Fruit fly (Drosophila melanogaster) whole organism, embryonic: Measurements from ENCODE around the gene tbrd-1.

Source experiments
- CG10209 ChIP-seq: fragments of 200-800 bp; sonication (Bioruptor generic); optimal IDR thresholded peaks from 3 replicates; lab custom pipeline; 2017; ENCODE audit warnings: missing biosample characterization, mild to moderate bottlenecking, missing genetic modification characterization, missing genetic modification reagents
- CG10565 ChIP-seq: fragments of 200-800 bp; sonication (Bioruptor generic); optimal IDR thresholded peaks from 3 replicates; lab custom pipeline; 2016; ENCODE audit warnings: missing biosample characterization, mild to moderate bottlenecking, missing genetic modification characterization
- CG11456 ChIP-seq: fragments of 200-800 bp; sonication (Bioruptor generic); IDR thresholded peaks from 3 replicates; pipeline ENCODE4 v1.3.6; 2022; ENCODE audit warnings: missing biosample characterization, missing genetic modification characterization
- CG12071 ChIP-seq: fragments of 200-800 bp; sonication (Bioruptor generic); optimal IDR thresholded peaks from 3 replicates; lab custom pipeline; 2018; ENCODE audit warnings: missing biosample characterization, mild to moderate bottlenecking, missing genetic modification characterization
- CG14667 ChIP-seq: fragments of 200-800 bp; sonication (Bioruptor generic); IDR thresholded peaks from 2 replicates; pipeline ENCODE4 v1.3.6; 2022; ENCODE audit warnings: missing biosample characterization, missing genetic modification characterization
- CG14965 ChIP-seq: fragments of 200-800 bp; sonication (Bioruptor generic); optimal IDR thresholded peaks from 2 replicates; lab custom pipeline; 2016; ENCODE audit warnings: missing biosample characterization, missing genetic modification characterization, borderline replicate concordance
- CG16813 ChIP-seq: fragments of 200-800 bp; sonication (Bioruptor generic); IDR thresholded peaks from 3 replicates; pipeline ENCODE4 v1.3.6; 2022; ENCODE audit warnings: missing biosample characterization, missing genetic modification characterization; ENCODE audit not compliant: partially characterized antibody
- CG17829 ChIP-seq: fragments of 200-800 bp; optimal IDR thresholded peaks from 2 replicates; lab custom pipeline; 2019; ENCODE audit warnings: missing biosample characterization, mild to moderate bottlenecking, missing genetic modification characterization, moderate library complexity
- CG31388 ChIP-seq: fragments of 200-800 bp; sonication (Bioruptor generic); optimal IDR thresholded peaks from 2 replicates; lab custom pipeline; 2016; ENCODE audit warnings: missing biosample characterization, missing genetic modification characterization
- CG31441 ChIP-seq: fragments of 200-800 bp; sonication (Bioruptor generic); IDR thresholded peaks from 2 replicates; pipeline ENCODE4 v1.3.6; 2022; ENCODE audit warnings: missing biosample characterization, missing genetic modification characterization
- CG3726 ChIP-seq: fragments of 200-800 bp; sonication (Bioruptor generic); IDR thresholded peaks from 3 replicates; pipeline ENCODE4, ENCODE4 v1.3.6; 2022; ENCODE audit warnings: missing biosample characterization, missing genetic modification characterization
- CG6689 ChIP-seq: fragments of 200-800 bp; sonication (Bioruptor generic); IDR thresholded peaks from 2 replicates; pipeline ENCODE4 v1.3.6; 2022; ENCODE audit warnings: missing biosample characterization, missing genetic modification characterization
- CG7271 ChIP-seq: fragments of 200-800 bp; sonication (Bioruptor generic); optimal IDR thresholded peaks from 2 replicates; lab custom pipeline; 2018; ENCODE audit warnings: missing biosample characterization, mild to moderate bottlenecking, missing genetic modification characterization, moderate library complexity
- CG7357 ChIP-seq: fragments of 200-800 bp; sonication (Bioruptor generic); IDR thresholded peaks from 3 replicates; pipeline ENCODE4 v1.3.6; 2022; ENCODE audit warnings: missing biosample characterization, missing genetic modification characterization
- CG8290 ChIP-seq, 3 experiments: fragments of 200-800 bp; sonication (Bioruptor generic); optimal IDR thresholded peaks; 2 replicates each; lab custom pipeline; 2016 to 2019; ENCODE audit warnings: missing biosample characterization in 3 of 3, missing genetic modification characterization in 3 of 3, mild to moderate bottlenecking in 2 of 3, moderate library complexity in 1 of 3
- HLH3B ChIP-seq: fragments of 200-800 bp; sonication (Bioruptor generic); IDR thresholded peaks from 2 replicates; pipeline ENCODE4 v1.3.6; 2022; ENCODE audit warnings: missing biosample characterization, missing genetic modification characterization
- HLH54F ChIP-seq: fragments of 200-800 bp; sonication (Bioruptor generic); optimal IDR thresholded peaks from 3 replicates; lab custom pipeline; 2016; ENCODE audit warnings: missing biosample characterization, missing genetic modification characterization
- Hr39 ChIP-seq: fragments of >200 bp; optimal IDR thresholded peaks from 2 replicates; lab custom pipeline; 2017
- Meics ChIP-seq: fragments of 200-800 bp; sonication (Bioruptor generic); optimal IDR thresholded peaks from 2 replicates; lab custom pipeline; 2017; ENCODE audit warnings: missing biosample characterization, mild to moderate bottlenecking, missing genetic modification characterization
- NfI ChIP-seq: fragments of 200-800 bp; sonication (Bioruptor generic); optimal IDR thresholded peaks from 3 replicates; lab custom pipeline; 2018; ENCODE audit warnings: missing biosample characterization, mild to moderate bottlenecking, missing genetic modification characterization, moderate library complexity
- Ptx1 ChIP-seq: fragments of 200-800 bp; sonication (Bioruptor generic); IDR thresholded peaks from 2 replicates; pipeline ENCODE4 v1.3.6; 2022; ENCODE audit warnings: missing biosample characterization, missing genetic modification characterization
- Spps ChIP-seq: fragments of 200-800 bp; sonication (Bioruptor generic); optimal IDR thresholded peaks from 2 replicates; lab custom pipeline; 2018; ENCODE audit warnings: missing biosample characterization, mild to moderate bottlenecking, missing genetic modification characterization
- Stat92E ChIP-seq, 3 experiments: fragments of >200 bp in 2 of 3; fragments of 200-800 bp in 1 of 3; sonication (Bioruptor generic) in 1 of 3; optimal IDR thresholded peaks; 2 replicates each; lab custom pipeline; 2017 to 2019; ENCODE audit warnings: missing biosample characterization in 3 of 3, missing genetic modification characterization in 3 of 3, mild to moderate bottlenecking in 1 of 3, moderate library complexity in 1 of 3
- Xbp1 ChIP-seq: fragments of 200-800 bp; sonication (Bioruptor generic); optimal IDR thresholded peaks from 3 replicates; lab custom pipeline; 2016; ENCODE audit warnings: missing biosample characterization, mild to moderate bottlenecking, missing genetic modification characterization
- abd-A ChIP-seq: fragments of 200-800 bp; sonication (Bioruptor generic); optimal IDR thresholded peaks from 3 replicates; lab custom pipeline; 2019; ENCODE audit warnings: missing biosample characterization, mild to moderate bottlenecking, missing genetic modification characterization, moderate library complexity
- ac ChIP-seq: fragments of 200-800 bp; sonication (Bioruptor generic); optimal IDR thresholded peaks from 3 replicates; lab custom pipeline; 2017; ENCODE audit warnings: missing biosample characterization, mild to moderate bottlenecking, missing genetic modification characterization
- bigmax ChIP-seq: fragments of 200-800 bp; sonication (Bioruptor generic); optimal IDR thresholded peaks from 2 replicates; lab custom pipeline; 2018; ENCODE audit warnings: missing biosample characterization, mild to moderate bottlenecking, missing genetic modification characterization
- cad ChIP-seq: fragments of >200 bp; optimal IDR thresholded peaks from 2 replicates; lab custom pipeline; 2017; ENCODE audit warnings: missing biosample characterization, missing genetic modification characterization
- cg ChIP-seq: fragments of 200-800 bp; sonication (Bioruptor generic); optimal IDR thresholded peaks from 3 replicates; lab custom pipeline; 2019; ENCODE audit warnings: missing biosample characterization, mild to moderate bottlenecking, missing genetic modification characterization, moderate library complexity
- ci ChIP-seq: fragments of 200-800 bp; sonication (Bioruptor generic); IDR thresholded peaks from 3 replicates; pipeline ENCODE4 v1.3.6; 2022; ENCODE audit warnings: missing biosample characterization, missing genetic modification characterization
- crp ChIP-seq, 2 experiments: fragments of 200-800 bp; sonication (Bioruptor generic); optimal IDR thresholded peaks; 2 replicates in 1 of 2; 3 replicates in 1 of 2; lab custom pipeline; 2017; ENCODE audit warnings: missing biosample characterization in 2 of 2, missing genetic modification characterization in 2 of 2, mild to moderate bottlenecking in 1 of 2, moderate library complexity in 1 of 2
- dan ChIP-seq: fragments of 200-800 bp; sonication (Bioruptor generic); IDR thresholded peaks from 2 replicates; pipeline ENCODE4 v1.3.6; 2022; ENCODE audit warnings: missing biosample characterization, missing genetic modification characterization
- dm ChIP-seq: fragments of 200-800 bp; sonication (Bioruptor generic); optimal IDR thresholded peaks from 3 replicates; lab custom pipeline; 2016; ENCODE audit warnings: missing biosample characterization, missing genetic modification characterization
- ems ChIP-seq: fragments of 200-800 bp; sonication (Bioruptor generic); optimal IDR thresholded peaks from 3 replicates; lab custom pipeline; 2016; ENCODE audit warnings: missing biosample characterization, missing genetic modification characterization
- fd102C ChIP-seq: fragments of 200-800 bp; sonication (Bioruptor generic); optimal IDR thresholded peaks from 2 replicates; lab custom pipeline; 2018; ENCODE audit warnings: missing biosample characterization, mild to moderate bottlenecking, missing genetic modification characterization, moderate library complexity
- fd64A ChIP-seq: fragments of 200-800 bp; sonication (Bioruptor generic); optimal IDR thresholded peaks from 3 replicates; lab custom pipeline; 2018; ENCODE audit warnings: missing biosample characterization, mild to moderate bottlenecking, missing genetic modification characterization
- fd96Cb ChIP-seq: fragments of 200-800 bp; sonication (Bioruptor generic); optimal IDR thresholded peaks from 2 replicates; lab custom pipeline; 2018; ENCODE audit warnings: missing biosample characterization, mild to moderate bottlenecking, missing genetic modification characterization, moderate library complexity
- insv ChIP-seq, 2 experiments: fragments of 200-800 bp; sonication (Bioruptor generic); optimal IDR thresholded peaks; 3 replicates each; lab custom pipeline; 2016 to 2018; ENCODE audit warnings: missing biosample characterization in 2 of 2, missing genetic modification characterization in 2 of 2
- ken ChIP-seq: fragments of 200-800 bp; sonication (Bioruptor generic); IDR thresholded peaks from 3 replicates; pipeline ENCODE4 v1.3.6; 2022; ENCODE audit warnings: missing biosample characterization, missing genetic modification characterization
- oc ChIP-seq: fragments of 200-800 bp; sonication (Bioruptor generic); optimal IDR thresholded peaks from 2 replicates; lab custom pipeline; 2018; ENCODE audit warnings: missing biosample characterization, mild to moderate bottlenecking, missing genetic modification characterization, moderate library complexity
- p53 ChIP-seq: fragments of 200-800 bp; sonication (Bioruptor generic); optimal IDR thresholded peaks from 2 replicates; lab custom pipeline; 2016; ENCODE audit warnings: missing biosample characterization, missing genetic modification characterization
- pfk ChIP-seq: fragments of 200-800 bp; sonication (Bioruptor generic); optimal IDR thresholded peaks from 2 replicates; lab custom pipeline; 2018; ENCODE audit warnings: missing biosample characterization, mild to moderate bottlenecking, missing genetic modification characterization, moderate library complexity
- ranshi ChIP-seq: fragments of 200-800 bp; sonication (Bioruptor generic); IDR thresholded peaks from 2 replicates; pipeline ENCODE4 v1.3.6; 2022; ENCODE audit warnings: missing biosample characterization, missing genetic modification characterization
- rib ChIP-seq: fragments of 200-800 bp; sonication (Bioruptor generic); IDR thresholded peaks from 2 replicates; pipeline ENCODE4 v1.3.6; 2022; ENCODE audit warnings: missing biosample characterization, missing genetic modification characterization
- schlank ChIP-seq: fragments of 200-800 bp; sonication (Bioruptor generic); optimal IDR thresholded peaks from 2 replicates; lab custom pipeline; 2018; ENCODE audit warnings: missing biosample characterization, mild to moderate bottlenecking, missing genetic modification characterization
- sd ChIP-seq: fragments of 200-800 bp; sonication (Bioruptor generic); optimal IDR thresholded peaks from 3 replicates; lab custom pipeline; 2018; ENCODE audit warnings: missing biosample characterization, mild to moderate bottlenecking, missing genetic modification characterization, moderate library complexity
- sens-2 ChIP-seq: fragments of 200-800 bp; sonication (Bioruptor generic); IDR thresholded peaks from 2 replicates; pipeline ENCODE4 v1.3.6; 2022; ENCODE audit warnings: missing biosample characterization, missing genetic modification characterization
- sr ChIP-seq: fragments of 200-800 bp; sonication (Bioruptor generic); IDR thresholded peaks from 3 replicates; pipeline ENCODE4 v1.3.6; 2022; ENCODE audit warnings: missing biosample characterization, missing genetic modification characterization

tbrd-1 gene

DNA sequence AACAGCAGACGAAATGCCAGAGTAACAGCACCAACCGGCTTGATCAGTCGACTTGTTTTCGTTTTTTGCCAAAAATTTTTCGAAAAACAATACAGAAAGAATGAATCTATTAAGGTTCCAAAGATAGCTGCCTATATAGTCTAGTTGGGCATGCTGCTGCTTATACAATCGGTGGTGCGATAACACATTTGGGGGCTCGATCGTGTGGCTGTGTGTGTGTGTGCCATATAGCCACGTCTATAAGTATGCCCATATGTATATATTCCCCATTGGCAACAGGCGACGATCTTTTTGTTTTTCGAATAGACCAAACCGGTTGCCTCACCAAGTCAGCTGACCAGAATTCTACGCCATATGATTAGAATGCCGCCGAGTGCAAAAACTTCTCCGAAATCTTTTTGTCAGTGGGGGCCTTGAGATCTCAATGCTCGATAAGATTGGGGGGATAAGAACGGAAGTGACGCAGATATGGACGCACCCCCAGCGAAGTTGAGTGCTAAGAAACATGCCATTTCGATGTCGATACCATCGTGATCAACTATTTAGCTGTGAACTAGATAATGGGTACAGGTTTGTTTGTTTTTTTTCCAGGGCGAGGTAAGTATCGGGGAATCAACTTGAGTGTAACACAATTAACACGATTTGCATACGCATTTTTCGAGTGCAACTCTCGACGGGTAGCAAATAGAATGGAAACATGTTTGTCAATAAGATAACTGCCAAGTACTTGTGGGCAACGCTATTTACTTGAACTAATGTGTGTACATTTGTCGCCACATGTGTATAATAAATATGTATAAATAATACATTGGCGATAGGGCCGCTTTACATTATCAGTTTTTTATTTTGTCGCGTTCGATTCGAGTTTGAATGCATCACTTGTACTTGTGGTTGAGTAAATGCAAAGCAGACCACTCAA lies 46.8 kb upstream of the tbrd-1 start (continued):
- TF ChIP-seq CG31388: peak; percentile 14
- TF ChIP-seq sens-2 (GFP tag; lab: Robert Waterston, UW): no peak
- TF ChIP-seq ac: peak; percentile 86
- TF ChIP-seq rib (GFP tag; lab: Robert Waterston, UW): peak; percentile 71
- peak; percentile 36 for TF ChIP-seq bigmax (GFP tag; lab: Kevin White, UChicago)
- TF ChIP-seq Xbp1 (GFP tag; lab: Kevin White, UChicago): no peak
- TF ChIP-seq CG3726: peak; percentile 86; the same call in 2 of the 3 replicates
- TF ChIP-seq fd96Cb (tag; lab: Kevin White, UChicago): peak; percentile 61
- peak; percentile 90 for TF ChIP-seq CG12071 (GFP tag; lab: Kevin White, UChicago)
- no peak for TF ChIP-seq Hr39 (lab: Kevin White, UChicago)
- no peak for TF ChIP-seq cad
- TF ChIP-seq dm (GFP tag; lab: Kevin White, UChicago): peak; percentile 15
- TF ChIP-seq CG10565 (GFP tag; lab: Kevin White, UChicago): peak; percentile 30
- TF ChIP-seq CG14965 (GFP tag; lab: Kevin White, UChicago): peak; percentile 43
- peak; percentile 52 for TF ChIP-seq CG17829 (tag; lab: Kevin White, UChicago)
- TF ChIP-seq CG31441 (GFP tag; lab: Robert Waterston, UW): peak; percentile 78
- peak; percentile 85 for TF ChIP-seq ranshi
- TF ChIP-seq insv (GFP tag; optimal IDR thresholded peaks at IDR 0.05; lab: Kevin White, UChicago): peak in 1 of 2 experiments; percentile 75
- TF ChIP-seq dan (GFP tag; lab: Robert Waterston, UW): no peak
- no peak for TF ChIP-seq CG16813
- TF ChIP-seq oc (tag; lab: Kevin White, UChicago): peak; percentile 93
- TF ChIP-seq schlank (tag; lab: Kevin White, UChicago): peak; percentile 80
- TF ChIP-seq p53: no peak
- peak; percentile 88 for TF ChIP-seq fd102C
- peak; percentile 51 for TF ChIP-seq CG8290 (GFP tag; optimal IDR thresholded peaks at IDR 0.05; lab: Kevin White, UChicago)
- peak; percentile 90 to 94 for TF ChIP-seq CG8290 (tag; optimal IDR thresholded peaks at IDR 0.05; lab: Kevin White, UChicago)
- TF ChIP-seq CG7357: no peak
- TF ChIP-seq HLH54F (GFP tag; lab: Kevin White, UChicago): peak; percentile 20
- peak; percentile 77 for TF ChIP-seq pfk (GFP tag; lab: Kevin White, UChicago)
- peak; percentile 36 for TF ChIP-seq cg (GFP tag; lab: Kevin White, UChicago)
- peak; percentile 78; the same call in 1 of the 2 replicates for TF ChIP-seq HLH3B (GFP tag; lab: Robert Waterston, UW)
- TF ChIP-seq ems (GFP tag; lab: Kevin White, UChicago): peak; percentile 3
- peak; percentile 75 for TF ChIP-seq Spps (tag; lab: Kevin White, UChicago)
- peak; percentile 62 for TF ChIP-seq CG7271 (tag; lab: Kevin White, UChicago)
- peak; percentile 87 for TF ChIP-seq sr (GFP tag; lab: Robert Waterston, UW)
- TF ChIP-seq sd (tag; lab: Kevin White, UChicago): peak; percentile 60
- no peak for TF ChIP-seq abd-A
- TF ChIP-seq Stat92E (GFP tag; optimal IDR thresholded peaks at IDR 0.05; lab: Kevin White, UChicago): peak in 1 of 3 experiments; percentile 1
- TF ChIP-seq ci (GFP tag; lab: Robert Waterston, UW): peak; percentile 89
- peak; percentile 91 for TF ChIP-seq CG10209 (GFP tag; lab: Kevin White, UChicago)
- TF ChIP-seq CG11456: peak; percentile 57; the same call in 1 of the 3 replicates
- TF ChIP-seq NfI: peak; percentile 50
- peak; percentile 97 for TF ChIP-seq fd64A (GFP tag; lab: Kevin White, UChicago)
- no peak; the same call in 1 of the 2 replicates for TF ChIP-seq Ptx1
- peak in 1 of 2 experiments; percentile 2 for TF ChIP-seq crp (GFP tag; optimal IDR thresholded peaks at IDR 0.05; lab: Kevin White, UChicago)
- peak; percentile 64 for TF ChIP-seq CG6689 (GFP tag; lab: Robert Waterston, UW)
- peak; percentile 37; the same call in 1 of the 3 replicates for TF ChIP-seq ken (GFP tag; lab: Robert Waterston, UW)
- no peak; the same call in 1 of the 2 replicates for TF ChIP-seq CG14667 (GFP tag; lab: Robert Waterston, UW)
- peak; percentile 78 for TF ChIP-seq Meics (GFP tag; lab: Kevin White, UChicago)
